Fruit fly (Drosophila melanogaster): ENCODE measurements around the gene CG5708.

CG5708 gene

DNA sequence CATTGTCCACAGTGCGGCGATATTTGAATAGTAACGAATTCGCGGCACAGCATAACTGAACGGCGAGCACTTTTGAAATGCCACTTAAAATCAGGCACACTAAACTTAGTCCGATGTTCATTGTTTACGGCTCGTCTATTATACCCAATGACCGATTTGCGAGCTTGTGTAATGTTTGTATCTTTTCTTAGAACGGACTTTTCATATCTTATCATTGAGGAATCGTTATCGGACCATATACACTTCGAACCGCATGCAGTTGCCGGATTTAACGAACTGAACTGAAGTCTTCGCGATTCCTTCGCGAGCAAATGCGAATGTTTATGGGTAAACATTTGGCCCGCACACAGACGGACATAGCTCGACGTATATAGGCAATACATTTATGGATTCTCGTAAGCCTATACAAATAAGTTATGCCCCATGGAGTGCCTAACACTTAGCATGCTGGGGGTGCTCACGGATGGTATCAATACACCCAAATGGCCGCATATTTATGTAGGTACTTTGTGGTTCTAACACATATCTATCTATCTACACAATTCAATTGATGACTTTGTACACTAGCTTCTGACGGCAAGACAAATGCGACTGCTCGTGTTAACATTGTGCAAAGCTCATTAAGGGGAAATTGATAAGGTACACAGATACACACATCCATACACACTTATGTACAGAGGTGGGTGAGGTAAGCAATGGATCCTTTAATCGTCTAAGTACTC, 11.3 kb upstream of the CG5708 start, which contains the start of gene mthl15 (continued):
- TF ChIP-seq Elba2 (GFP tag; optimal IDR thresholded peaks at IDR 0.05) (no peak), fd102C (GFP tag; optimal IDR thresholded peaks at IDR 0.05) (no peak), Scr (GFP tag; IDR thresholded peaks at IDR 0.05; ENCODE audit: partially characterized antibody) (no peak), sug (tag; optimal IDR thresholded peaks at IDR 0.05) (peak; percentile 94), CG15011 (GFP tag; optimal IDR thresholded peaks at IDR 0.05) (no peak), bowl (GFP tag; IDR thresholded peaks at IDR 0.05) (no peak), fd64A (GFP tag; optimal IDR thresholded peaks at IDR 0.05) (peak; percentile 51), ase (GFP tag; IDR thresholded peaks at IDR 0.05) (no peak), HLH54F (GFP tag; optimal IDR thresholded peaks at IDR 0.05) (no peak), inv (GFP tag; IDR thresholded peaks at IDR 0.05; ENCODE audit: partially characterized antibody) (no peak), NC2α (GFP tag; optimal IDR thresholded peaks at IDR 0.05) (peak; percentile 22), dan (GFP tag; IDR thresholded peaks at IDR 0.05) (no peak), ato (GFP tag; IDR thresholded peaks at IDR 0.05; ENCODE audit: partially characterized antibody) (no peak), CG5180 (GFP tag; optimal IDR thresholded peaks at IDR 0.05) (no peak), bbx (GFP tag; IDR thresholded peaks at IDR 0.05; ENCODE audit: partially characterized antibody) (no peak), MBD-R2 (GFP tag; IDR thresholded peaks at IDR 0.05) (no peak), CG10431 (GFP tag; optimal IDR thresholded peaks at IDR 0.05) (no peak), sd (tag; optimal IDR thresholded peaks at IDR 0.05) (peak; percentile 52), CG8290 (GFP tag; optimal IDR thresholded peaks at IDR 0.05) (no peak), CG8290 (tag; optimal IDR thresholded peaks at IDR 0.05) (peak in 1 of 2 experiments; percentile 44), ftz-f1 (GFP tag; optimal IDR thresholded peaks at IDR 0.05) (no peak), ro (GFP tag; IDR thresholded peaks at IDR 0.05) (no peak), grn (GFP tag; optimal IDR thresholded peaks at IDR 0.05) (peak; percentile 28), pnt (GFP tag; optimal IDR thresholded peaks at IDR 0.05) (no peak), Antp (GFP tag; optimal IDR thresholded peaks at IDR 0.05) (no peak), Rfx (GFP tag; IDR thresholded peaks at IDR 0.05) (no peak), BtbVII (GFP tag; optimal IDR thresholded peaks at IDR 0.05) (peak; percentile 3), wdn (GFP tag; IDR thresholded peaks at IDR 0.05) (no peak), sqz (GFP tag; optimal IDR thresholded peaks at IDR 0.05) (no peak), CG2120 (GFP tag; optimal IDR thresholded peaks at IDR 0.05) (no peak), CG14710 (tag; optimal IDR thresholded peaks at IDR 0.05) (no peak), tap (tag; optimal IDR thresholded peaks at IDR 0.05) (no peak), tio (GFP tag; optimal IDR thresholded peaks at IDR 0.05) (no peak), B-H1 (GFP tag; IDR thresholded peaks at IDR 0.05) (no peak), az2 (GFP tag; optimal IDR thresholded peaks at IDR 0.05) (no peak), CG32532 (GFP tag; IDR thresholded peaks at IDR 0.05) (no peak), shn (GFP tag; optimal IDR thresholded peaks at IDR 0.05) (no peak), CG6813 (GFP tag; optimal IDR thresholded peaks at IDR 0.05) (no peak), CG8089 (GFP tag; optimal IDR thresholded peaks at IDR 0.05) (no peak), CG11560 (tag; IDR thresholded peaks at IDR 0.05) (no peak), maf-S (GFP tag; optimal IDR thresholded peaks at IDR 0.05) (no peak), bigmax (GFP tag; optimal IDR thresholded peaks at IDR 0.05) (no peak), Vsx1 (GFP tag; optimal IDR thresholded peaks at IDR 0.05) (no peak), CG11456 (GFP tag; IDR thresholded peaks at IDR 0.05) (no peak), CG31365 (tag; optimal IDR thresholded peaks at IDR 0.05) (no peak), NfI (GFP tag; optimal IDR thresholded peaks at IDR 0.05) (no peak), Hmr (GFP tag; optimal IDR thresholded peaks at IDR 0.05) (no peak), prd (optimal IDR thresholded peaks at IDR 0.05) (no peak), prd (GFP tag; IDR thresholded peaks at IDR 0.05) (no peak), CG7987 (GFP tag; optimal IDR thresholded peaks at IDR 0.05) (peak; percentile 33), da (GFP tag; optimal IDR thresholded peaks at IDR 0.05) (no peak)

Data from whole organism, embryonic.